Fruit fly (Drosophila melanogaster) whole organism, embryonic: ENCODE data around the gene Gr63a.

ENCODE experiments used
- B-H2 ChIP-seq: fragments of 200-800 bp; sonication (Bioruptor generic); optimal IDR thresholded peaks from 2 replicates; lab custom pipeline; 2018; ENCODE audit warnings: missing biosample characterization, mild to moderate bottlenecking, missing genetic modification characterization
- BEAF-32 ChIP-seq: fragments of 200-800 bp; sonication (Bioruptor generic); optimal IDR thresholded peaks from 3 replicates; lab custom pipeline; 2017; ENCODE audit warnings: missing biosample characterization, missing genetic modification characterization, mild to moderate bottlenecking, moderate library complexity, missing genetic modification reagents
- CG10543 ChIP-seq: fragments of 200-800 bp; sonication (Bioruptor generic); optimal IDR thresholded peaks from 3 replicates; lab custom pipeline; 2017; ENCODE audit warnings: missing biosample characterization, mild to moderate bottlenecking, missing genetic modification characterization, moderate library complexity
- CG11085 ChIP-seq: fragments of 200-800 bp; sonication (Bioruptor generic); IDR thresholded peaks from 2 replicates; pipeline ENCODE4 v1.3.6; 2022; ENCODE audit warnings: missing biosample characterization, missing genetic modification characterization
- CG12769 ChIP-seq: fragments of 200-800 bp; sonication (Bioruptor generic); optimal IDR thresholded peaks from 2 replicates; lab custom pipeline; 2019; ENCODE audit warnings: missing biosample characterization, mild to moderate bottlenecking, missing genetic modification characterization, moderate library complexity
- CG12942 ChIP-seq: fragments of 200-800 bp; sonication (Bioruptor generic); optimal IDR thresholded peaks from 3 replicates; lab custom pipeline; 2016; ENCODE audit warnings: missing biosample characterization, missing genetic modification characterization
- CG13123 ChIP-seq: fragments of 200-800 bp; sonication (Bioruptor generic); optimal IDR thresholded peaks from 2 replicates; lab custom pipeline; 2016; ENCODE audit warnings: missing biosample characterization, missing genetic modification characterization
- CG14441 ChIP-seq: fragments of 200-800 bp; sonication (Bioruptor generic); IDR thresholded peaks from 2 replicates; pipeline ENCODE4 v1.3.6; 2022; ENCODE audit warnings: missing biosample characterization, missing genetic modification characterization
- CG15514 ChIP-seq: fragments of 200-800 bp; sonication (Bioruptor generic); optimal IDR thresholded peaks from 3 replicates; lab custom pipeline; 2017; ENCODE audit warnings: missing biosample characterization, missing genetic modification characterization, mild to moderate bottlenecking, moderate library complexity, missing genetic modification reagents
- CG1603 ChIP-seq: fragments of 200-800 bp; sonication (Bioruptor generic); optimal IDR thresholded peaks from 2 replicates; lab custom pipeline; 2019; ENCODE audit warnings: missing biosample characterization, mild to moderate bottlenecking, missing genetic modification characterization, moderate library complexity
- CG16815 ChIP-seq: fragments of 200-800 bp; sonication (Bioruptor generic); optimal IDR thresholded peaks from 3 replicates; lab custom pipeline; 2017; ENCODE audit warnings: missing biosample characterization, mild to moderate bottlenecking, missing genetic modification characterization
- CG17385 ChIP-seq: fragments of 200-800 bp; sonication (Bioruptor generic); optimal IDR thresholded peaks from 3 replicates; lab custom pipeline; 2018; ENCODE audit warnings: missing biosample characterization, mild to moderate bottlenecking, missing genetic modification characterization
- CG31365 ChIP-seq: fragments of 200-800 bp; sonication (Bioruptor generic); optimal IDR thresholded peaks from 2 replicates; lab custom pipeline; 2018; ENCODE audit warnings: missing biosample characterization, mild to moderate bottlenecking, missing genetic modification characterization
- CG34376 ChIP-seq: fragments of 200-800 bp; sonication (Bioruptor generic); optimal IDR thresholded peaks from 2 replicates; lab custom pipeline; 2018; ENCODE audit warnings: missing biosample characterization, mild to moderate bottlenecking, missing genetic modification characterization
- CG34422 ChIP-seq: fragments of 200-800 bp; sonication (Bioruptor generic); IDR thresholded peaks from 3 replicates; pipeline ENCODE4 v1.3.6; 2022; ENCODE audit warnings: missing biosample characterization, missing genetic modification characterization
- CG4617 ChIP-seq: fragments of 200-800 bp; sonication (Bioruptor generic); optimal IDR thresholded peaks from 3 replicates; lab custom pipeline; 2016; ENCODE audit warnings: missing biosample characterization, missing genetic modification characterization, borderline replicate concordance
- CG7987 ChIP-seq: fragments of 200-800 bp; sonication (Bioruptor generic); optimal IDR thresholded peaks from 2 replicates; lab custom pipeline; 2018; ENCODE audit warnings: missing biosample characterization, mild to moderate bottlenecking, missing genetic modification characterization, moderate library complexity
- CG8290 ChIP-seq, 3 experiments: fragments of 200-800 bp; sonication (Bioruptor generic); optimal IDR thresholded peaks; 2 replicates each; lab custom pipeline; 2016 to 2019; ENCODE audit warnings: missing biosample characterization in 3 of 3, missing genetic modification characterization in 3 of 3, mild to moderate bottlenecking in 2 of 3, moderate library complexity in 1 of 3
- CTCF ChIP-seq: fragments of 200-800 bp; sonication (Bioruptor generic); optimal IDR thresholded peaks from 2 replicates; lab custom pipeline; 2017; ENCODE audit warnings: missing biosample characterization, mild to moderate bottlenecking, missing genetic modification characterization, moderate library complexity
- Dbx ChIP-seq: fragments of 200-800 bp; sonication (Bioruptor generic); IDR thresholded peaks from 3 replicates; pipeline ENCODE4 v1.3.6; 2022; ENCODE audit warnings: missing biosample characterization, missing genetic modification characterization
- Doc2 ChIP-seq: fragments of 200-800 bp; sonication (Bioruptor generic); IDR thresholded peaks from 2 replicates; pipeline ENCODE4 v1.3.6; 2022; ENCODE audit warnings: missing biosample characterization, missing genetic modification characterization
- Dp ChIP-seq: fragments of 200-800 bp; sonication (Bioruptor generic); optimal IDR thresholded peaks from 2 replicates; lab custom pipeline; 2018; ENCODE audit warnings: missing biosample characterization, mild to moderate bottlenecking, missing genetic modification characterization, moderate library complexity
- E2f2 ChIP-seq: fragments of 200-800 bp; sonication (Bioruptor generic); IDR thresholded peaks from 2 replicates; pipeline ENCODE4 v1.3.6; 2022; ENCODE audit warnings: missing biosample characterization, missing genetic modification characterization
- Fer1 ChIP-seq: fragments of 200-800 bp; sonication (Bioruptor generic); optimal IDR thresholded peaks from 2 replicates; lab custom pipeline; 2017; ENCODE audit warnings: missing biosample characterization, mild to moderate bottlenecking, missing genetic modification characterization
- HLHmδ ChIP-seq: fragments of 200-800 bp; sonication (Bioruptor generic); optimal IDR thresholded peaks from 2 replicates; lab custom pipeline; 2018; ENCODE audit warnings: missing biosample characterization, mild to moderate bottlenecking, missing genetic modification characterization, moderate library complexity
- Hr3 ChIP-seq: fragments of 200-800 bp; sonication (Bioruptor generic); optimal IDR thresholded peaks from 3 replicates; lab custom pipeline; 2016; ENCODE audit warnings: missing biosample characterization, missing genetic modification characterization
- MBD-R2 ChIP-seq: fragments of 200-800 bp; sonication (Bioruptor generic); IDR thresholded peaks from 2 replicates; pipeline ENCODE4 v1.3.6; 2022; ENCODE audit warnings: missing biosample characterization, missing genetic modification characterization
- MESR4 ChIP-seq: fragments of 200-800 bp; sonication (Bioruptor generic); optimal IDR thresholded peaks from 2 replicates; lab custom pipeline; 2018; ENCODE audit warnings: missing biosample characterization, mild to moderate bottlenecking, missing genetic modification characterization, moderate library complexity
- Med ChIP-seq: fragments of 200-800 bp; sonication (Bioruptor generic); peaks from one replicate; lab custom pipeline; 2016; ENCODE audit warnings: missing biosample characterization, missing genetic modification characterization, mild to moderate bottlenecking, inconsistent platforms, moderate library complexity
- Myb ChIP-seq: fragments of 200-800 bp; sonication (Bioruptor generic); optimal IDR thresholded peaks from 2 replicates; lab custom pipeline; 2016; ENCODE audit warnings: missing biosample characterization, missing genetic modification characterization
- NfI ChIP-seq: fragments of 200-800 bp; sonication (Bioruptor generic); optimal IDR thresholded peaks from 3 replicates; lab custom pipeline; 2018; ENCODE audit warnings: missing biosample characterization, mild to moderate bottlenecking, missing genetic modification characterization, moderate library complexity
- Opbp ChIP-seq: fragments of 200-800 bp; sonication (Bioruptor generic); IDR thresholded peaks from 3 replicates; pipeline ENCODE4 v1.3.6; 2022; ENCODE audit warnings: missing biosample characterization, missing genetic modification characterization; ENCODE audit not compliant: partially characterized antibody
- Pdp1 ChIP-seq, 2 experiments: fragments of 200-800 bp; sonication (Bioruptor generic); optimal IDR thresholded peaks; 3 replicates each; lab custom pipeline; 2016; ENCODE audit warnings: missing biosample characterization in 2 of 2, missing genetic modification characterization in 2 of 2, mild to moderate bottlenecking in 1 of 2, moderate library complexity in 1 of 2
- Sry-β ChIP-seq: fragments of 200-800 bp; sonication (Bioruptor generic); optimal IDR thresholded peaks from 2 replicates; lab custom pipeline; 2018; ENCODE audit warnings: missing biosample characterization, mild to moderate bottlenecking, missing genetic modification characterization, moderate library complexity
- ase ChIP-seq: fragments of 200-800 bp; sonication (Bioruptor generic); IDR thresholded peaks from 3 replicates; pipeline ENCODE4 v1.3.6; 2022; ENCODE audit warnings: missing biosample characterization, missing genetic modification characterization
- ash1 ChIP-seq: fragments of 200-800 bp; sonication (Bioruptor generic); optimal IDR thresholded peaks from 2 replicates; lab custom pipeline; 2018; ENCODE audit warnings: missing biosample characterization, mild to moderate bottlenecking, missing genetic modification characterization
- az2 ChIP-seq: fragments of 200-800 bp; sonication (Bioruptor generic); optimal IDR thresholded peaks from 3 replicates; lab custom pipeline; 2016; ENCODE audit warnings: missing biosample characterization, missing genetic modification characterization
- bbx ChIP-seq: fragments of 200-800 bp; sonication (Bioruptor generic); IDR thresholded peaks from 2 replicates; pipeline ENCODE4 v1.3.6; 2022; ENCODE audit warnings: missing biosample characterization, missing genetic modification characterization; ENCODE audit not compliant: partially characterized antibody
- br ChIP-seq: fragments of >200 bp; optimal IDR thresholded peaks from 2 replicates; lab custom pipeline; 2017
- chm ChIP-seq: fragments of 200-800 bp; sonication (Bioruptor generic); IDR thresholded peaks from 2 replicates; pipeline ENCODE4 v1.3.6; 2022; ENCODE audit warnings: missing biosample characterization, missing genetic modification characterization
- dimm ChIP-seq: fragments of 200-800 bp; sonication (Bioruptor generic); IDR thresholded peaks from 2 replicates; pipeline ENCODE4 v1.3.6; 2022; ENCODE audit warnings: missing biosample characterization, missing genetic modification characterization
- her ChIP-seq: fragments of 200-800 bp; sonication (Bioruptor generic); optimal IDR thresholded peaks from 2 replicates; lab custom pipeline; 2016; ENCODE audit warnings: missing biosample characterization, missing genetic modification characterization
- lov ChIP-seq, 2 experiments: fragments of 200-800 bp in 1 of 2; fragments of >200 bp in 1 of 2; sonication (Bioruptor generic) in 1 of 2; IDR thresholded peaks in 1 of 2; optimal IDR thresholded peaks in 1 of 2; 2 replicates in 1 of 2; 3 replicates in 1 of 2; pipeline versions ENCODE4 v1.3.6 to Lab custom; 2017 to 2022; ENCODE audit warnings: missing biosample characterization in 1 of 2, missing genetic modification characterization in 1 of 2
- nom ChIP-seq: fragments of 200-800 bp; sonication (Bioruptor generic); optimal IDR thresholded peaks from 2 replicates; lab custom pipeline; 2017; ENCODE audit warnings: missing biosample characterization, missing genetic modification characterization, mild to moderate bottlenecking, moderate library complexity, missing genetic modification reagents
- psq ChIP-seq: fragments of 200-800 bp; sonication (Bioruptor generic); optimal IDR thresholded peaks from 2 replicates; lab custom pipeline; 2017; ENCODE audit warnings: missing biosample characterization, missing genetic modification characterization
- so ChIP-seq: fragments of 200-800 bp; sonication (Bioruptor generic); IDR thresholded peaks from 3 replicates; pipeline ENCODE4 v1.3.6; 2022; ENCODE audit warnings: missing biosample characterization, missing genetic modification characterization
- stc ChIP-seq: fragments of 200-800 bp; sonication (Bioruptor generic); IDR thresholded peaks from 2 replicates; pipeline ENCODE4 v1.3.6; 2022; ENCODE audit warnings: missing biosample characterization, missing genetic modification characterization
- trem ChIP-seq: fragments of 200-800 bp; optimal IDR thresholded peaks from 3 replicates; lab custom pipeline; 2019; ENCODE audit warnings: missing biosample characterization, mild to moderate bottlenecking, missing genetic modification characterization, moderate library complexity
- tx ChIP-seq: fragments of 200-800 bp; sonication (Bioruptor generic); optimal IDR thresholded peaks from 2 replicates; lab custom pipeline; 2016; ENCODE audit warnings: missing biosample characterization, missing genetic modification characterization
- z ChIP-seq: fragments of 200-800 bp; sonication (Bioruptor generic); IDR thresholded peaks from 3 replicates; pipeline ENCODE4 v1.3.6; 2022; ENCODE audit warnings: missing biosample characterization, missing genetic modification characterization

Gene Gr63a

dm6 chr3L:3905111-3905510 lies 8.7 kb upstream of the Gr63a start, which contains the start of gene ida (continued):
- TF ChIP-seq Doc2 (GFP tag; lab: Robert Waterston, UW) (no peak), Med (GFP tag; lab: Kevin White, UChicago) (peak; percentile 84), tx (GFP tag; lab: Kevin White, UChicago) (no peak), MESR4 (GFP tag; lab: Kevin White, UChicago) (peak; percentile 28), CG13123 (GFP tag; lab: Kevin White, UChicago) (peak; percentile 43), CG11085 (no peak), Sry-β (no peak), so (GFP tag; lab: Robert Waterston, UW) (no peak), br (lab: Kevin White, UChicago) (no peak), CG34376 (peak; percentile 53), nom (GFP tag; lab: Kevin White, UChicago) (peak; percentile 13), CG16815 (GFP tag; lab: Kevin White, UChicago) (no peak), CG12942 (no peak), CTCF (GFP tag; lab: Kevin White, UChicago) (peak; percentile 57), CG15514 (GFP tag; lab: Kevin White, UChicago) (peak; percentile 72), NfI (GFP tag; lab: Kevin White, UChicago) (peak; percentile 37), CG7987 (GFP tag; lab: Kevin White, UChicago) (peak; percentile 6), CG14441 (GFP tag; lab: Robert Waterston, UW) (peak; percentile 34; the same call in 1 of the 2 replicates), ash1 (GFP tag; lab: Kevin White, UChicago) (no peak), CG17385 (GFP tag; lab: Kevin White, UChicago) (no peak), Myb (GFP tag; lab: Kevin White, UChicago) (peak; percentile 64), Fer1 (peak; percentile 49), B-H2 (GFP tag; lab: Kevin White, UChicago) (peak; percentile 2), CG10543 (GFP tag; lab: Kevin White, UChicago) (peak; percentile 14), HLHmδ (GFP tag; lab: Kevin White, UChicago) (no peak), CG31365 (no peak), her (peak; percentile 41), psq (GFP tag; lab: Kevin White, UChicago) (no peak), CG4617 (GFP tag; lab: Kevin White, UChicago) (peak; percentile 43)

DNA sequence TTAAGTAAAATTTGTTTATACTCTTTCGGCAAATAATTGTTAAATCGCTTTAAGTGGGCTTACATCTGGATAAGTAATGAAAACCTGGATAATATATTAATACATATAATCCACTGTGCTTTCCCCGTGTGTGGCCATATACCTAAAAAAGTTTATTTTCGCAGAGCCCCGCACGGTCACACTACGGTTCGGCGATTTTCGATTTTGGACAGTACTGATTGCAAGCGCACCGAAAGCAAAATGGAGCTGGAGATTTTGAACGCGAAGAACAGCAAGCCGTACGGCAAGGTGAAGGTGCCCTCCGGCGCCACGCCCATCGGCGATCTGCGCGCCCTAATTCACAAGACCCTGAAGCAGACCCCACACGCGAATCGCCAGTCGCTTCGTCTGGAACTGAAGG lies 6.9 kb upstream of the Gr63a start, which contains the start of gene Sc2:
Sc2 (plus strand) TSS at position 192 of the 400 bp plus-strand sequence.
- TF ChIP-seq lov (optimal IDR thresholded peaks at IDR 0.05; lab: Kevin White, UChicago) (no peak), lov (GFP tag; IDR thresholded peaks at IDR 0.05; lab: Robert Waterston, UW) (0 out of 3 replicates have a peak, but pooled peaks have one; percentile 30), Dp (GFP tag; lab: Kevin White, UChicago) (peak; percentile 35), CG12769 (tag; lab: Kevin White, UChicago) (peak; percentile 28), trem (tag; lab: Kevin White, UChicago) (peak; percentile 2), az2 (no peak), CG8290 (GFP tag; optimal IDR thresholded peaks at IDR 0.05; lab: Kevin White, UChicago) (no peak), CG8290 (tag; optimal IDR thresholded peaks at IDR 0.05; lab: Kevin White, UChicago) (peak in 1 of 2 experiments; percentile 62), CG1603 (peak; percentile 4), nom (GFP tag; lab: Kevin White, UChicago) (peak; percentile 21), E2f2 (GFP tag; lab: Robert Waterston, UW) (peak; percentile 49), Hr3 (GFP tag; lab: Kevin White, UChicago) (no peak), Dbx (GFP tag; lab: Robert Waterston, UW) (no peak), CG34422 (GFP tag; lab: Robert Waterston, UW) (peak; percentile 31; the same call in 1 of the 3 replicates), Pdp1 (GFP tag; optimal IDR thresholded peaks at IDR 0.05; lab: Kevin White, UChicago) (peak in 1 of 2 experiments; percentile 36), dimm (GFP tag; lab: Robert Waterston, UW) (no peak), z (GFP tag; lab: Robert Waterston, UW) (0 out of 3 replicates have a peak, but pooled peaks have one; percentile 12), Opbp (0 out of 3 replicates have a peak, but pooled peaks have one; percentile 38), stc (GFP tag; lab: Robert Waterston, UW) (no peak), chm (GFP tag; lab: Robert Waterston, UW) (no peak; the same call in 1 of the 2 replicates), MBD-R2 (GFP tag; lab: Robert Waterston, UW) (peak; percentile 67), BEAF-32 (GFP tag; lab: Kevin White, UChicago) (peak; percentile 2), ase (no peak), bbx (peak; percentile 53; the same call in 1 of the 2 replicates)
